Worm (Caenorhabditis elegans): ENCODE results near the gene R02F2.5.

- TF ChIP-seq ztf-4 (tag; optimal IDR thresholded peaks at IDR 0.05) (no peak), nhr-237 (tag; optimal IDR thresholded peaks at IDR 0.05) (no peak), dpl-1 (GFP tag; optimal IDR thresholded peaks at IDR 0.05) (no peak), nhr-28 (tag; optimal IDR thresholded peaks at IDR 0.05) (no peak), nhr-11 (tag; optimal IDR thresholded peaks at IDR 0.05) (no peak), ces-1 (GFP tag; optimal IDR thresholded peaks at IDR 0.05) (no peak), fos-1 (tag; optimal IDR thresholded peaks at IDR 0.05) (no peak), nhr-77 (tag; optimal IDR thresholded peaks at IDR 0.05) (no peak), blmp-1 (tag; optimal IDR thresholded peaks at IDR 0.05) (no peak), hlh-17 (GFP tag; optimal IDR thresholded peaks at IDR 0.05; ENCODE audit: borderline replicate concordance) (no peak), nhr-76 (tag; optimal IDR thresholded peaks at IDR 0.05) (no peak)
Observed at ce11 chrIII:5499942-5500341, 20.8 kb downstream of the R02F2.5 start.
